Worm (Caenorhabditis elegans) whole organism, young adult: ENCODE results near the gene tag-131.
A peak's percentile ranks its signal among the peaks of the same experiment; 100 is the strongest.

Experiments used
- B0261.1 ChIP-seq: sonication (generic microtip); optimal IDR thresholded peaks from 2 replicates; lab custom pipeline; 2016; ENCODE audit warnings: mild to moderate bottlenecking, missing genetic modification characterization, moderate library complexity, missing compliant biosample characterization
- D2030.7 ChIP-seq: fragments of 200-800 bp; sonication (Bioruptor generic); IDR thresholded peaks from 2 replicates; pipeline ENCODE4 v1.3.6; 2022; ENCODE audit warnings: missing genetic modification reagents, missing genetic modification characterization, missing compliant biosample characterization
- F10E7.11 ChIP-seq: sonication (generic microtip); optimal IDR thresholded peaks from 2 replicates; lab custom pipeline; 2017; ENCODE audit warnings: mild to moderate bottlenecking, missing genetic modification characterization, moderate library complexity, missing compliant biosample characterization
- F23B12.7 ChIP-seq: sonication (generic microtip); optimal IDR thresholded peaks from 2 replicates; lab custom pipeline; 2017; ENCODE audit warnings: missing genetic modification characterization, mild to moderate bottlenecking, missing compliant biosample characterization, antibody characterized with exemption, moderate library complexity; ENCODE audit not compliant: insufficient read depth
- F37B4.10 ChIP-seq: fragments of 200-800 bp; sonication (Bioruptor generic); IDR thresholded peaks from 2 replicates; pipeline ENCODE4 v1.3.6; 2022; ENCODE audit warnings: missing genetic modification characterization, missing compliant biosample characterization
- F39B2.1 ChIP-seq: fragments of 200-800 bp; sonication (Bioruptor generic); IDR thresholded peaks from 2 replicates; pipeline ENCODE4 v1.3.6; 2022; ENCODE audit warnings: missing genetic modification reagents, missing genetic modification characterization, missing compliant biosample characterization
- akir-1 ChIP-seq: fragments of 200-800 bp; sonication (Bioruptor generic); optimal IDR thresholded peaks from 2 replicates; lab custom pipeline; 2018; ENCODE audit warnings: mild to moderate bottlenecking, missing genetic modification characterization, moderate library complexity, missing compliant biosample characterization
- aptf-2 ChIP-seq: fragments of 200-800 bp; sonication (Bioruptor generic); conservative IDR thresholded peaks from 2 replicates; pipeline ENCODE4 v1.3.6; 2022; ENCODE audit warnings: missing genetic modification reagents, missing genetic modification characterization, missing compliant biosample characterization
- aptf-3 ChIP-seq: fragments of 200-800 bp; sonication (Bioruptor generic); IDR thresholded peaks from 2 replicates; pipeline ENCODE4 v1.3.6; 2022; ENCODE audit warnings: missing genetic modification characterization, missing compliant biosample characterization
- attf-3 ChIP-seq: fragments of 200-800 bp; sonication (Bioruptor generic); conservative IDR thresholded peaks from 2 replicates; pipeline ENCODE4 v1.3.6; 2022; ENCODE audit warnings: missing genetic modification reagents, missing genetic modification characterization, missing compliant biosample characterization
- ceh-27 ChIP-seq: fragments of 200-800 bp; sonication (Bioruptor generic); optimal IDR thresholded peaks from 2 replicates; lab custom pipeline; 2018; ENCODE audit warnings: mild to moderate bottlenecking, missing genetic modification characterization, moderate library complexity, missing compliant biosample characterization
- ceh-40 ChIP-seq: fragments of 200-800 bp; sonication (Bioruptor generic); IDR thresholded peaks from 2 replicates; pipeline ENCODE4 v1.3.6; 2022; ENCODE audit warnings: missing genetic modification characterization, missing compliant biosample characterization
- ceh-58 ChIP-seq: fragments of 200-800 bp; sonication (Bioruptor generic); IDR thresholded peaks from 2 replicates; pipeline ENCODE4 v1.3.6; 2022; ENCODE audit warnings: missing genetic modification characterization, missing compliant biosample characterization
- egl-18 ChIP-seq: fragments of 200-800 bp; sonication (Bioruptor generic); IDR thresholded peaks from 2 replicates; pipeline ENCODE4 v1.3.6; 2022; ENCODE audit warnings: missing genetic modification reagents, missing genetic modification characterization, missing compliant biosample characterization
- egrh-3 ChIP-seq: fragments of 200-800 bp; sonication (Bioruptor generic); IDR thresholded peaks from 2 replicates; pipeline ENCODE4 v1.3.6; 2022; ENCODE audit warnings: missing genetic modification reagents, missing genetic modification characterization, missing compliant biosample characterization
- him-1 ChIP-seq: sonication (generic microtip); optimal IDR thresholded peaks from 2 replicates; lab custom pipeline; 2016; ENCODE audit warnings: missing genotype, missing genetic modification reagents, missing genetic modification characterization, missing compliant biosample characterization
- hmg-1.2 ChIP-seq: fragments of 200-800 bp; sonication (Bioruptor generic); IDR thresholded peaks from 2 replicates; pipeline ENCODE4 v1.3.6; 2022; ENCODE audit warnings: missing genetic modification reagents, missing genetic modification characterization, missing compliant biosample characterization
- hmg-20 ChIP-seq: fragments of 200-800 bp; sonication (Bioruptor generic); IDR thresholded peaks from 2 replicates; pipeline ENCODE4 v1.3.6; 2022; ENCODE audit warnings: missing genetic modification reagents, missing genetic modification characterization, missing compliant biosample characterization
- hsf-1 ChIP-seq: fragments of 200-800 bp; sonication (Bioruptor generic); IDR thresholded peaks from 2 replicates; pipeline ENCODE4 v1.3.6; 2022; ENCODE audit warnings: missing genetic modification reagents, missing genetic modification characterization, missing compliant biosample characterization
- lag-1 ChIP-seq: fragments of 200-800 bp; sonication (Bioruptor generic); IDR thresholded peaks from 2 replicates; pipeline ENCODE4 v1.3.6; 2022; ENCODE audit warnings: missing genetic modification reagents, missing genetic modification characterization, missing compliant biosample characterization
- lin-26 ChIP-seq: fragments of 200-800 bp; sonication (Bioruptor generic); IDR thresholded peaks from 2 replicates; pipeline ENCODE4 v1.3.6; 2022; ENCODE audit warnings: missing genetic modification reagents, missing genetic modification characterization, missing compliant biosample characterization
- lin-35 ChIP-seq, 3 experiments: fragments of 150-350 bp in 2 of 3; sonication (generic microtip) in 1 of 3; optimal IDR thresholded peaks; 2 replicates each; lab custom pipeline; 2014 to 2018; ENCODE audit warnings: missing biosample characterization in 3 of 3, missing genetic modification characterization in 3 of 3, missing genetic modification reagents in 3 of 3
- lin-40 ChIP-seq: sonication (generic microtip); optimal IDR thresholded peaks from 2 replicates; lab custom pipeline; 2016; ENCODE audit warnings: missing genetic modification characterization, mild to moderate bottlenecking, missing compliant biosample characterization, missing genotype, missing genetic modification reagents
- madf-10 ChIP-seq: sonication (generic microtip); optimal IDR thresholded peaks from 2 replicates; lab custom pipeline; 2016; ENCODE audit warnings: mild to moderate bottlenecking, missing genetic modification characterization, missing compliant biosample characterization
- mes-4 ChIP-seq: sonication (generic microtip); optimal IDR thresholded peaks from 2 replicates; lab custom pipeline; 2016; ENCODE audit warnings: missing genotype, missing genetic modification characterization, missing compliant biosample characterization
- nfyb-1 ChIP-seq: fragments of 200-800 bp; sonication (Bioruptor generic); IDR thresholded peaks from 2 replicates; pipeline ENCODE4 v1.3.6; 2022; ENCODE audit warnings: missing genetic modification reagents, missing genetic modification characterization, missing compliant biosample characterization
- nhr-179 ChIP-seq: sonication (generic microtip); optimal IDR thresholded peaks from 2 replicates; lab custom pipeline; 2016; ENCODE audit warnings: mild to moderate bottlenecking, missing genetic modification characterization, missing compliant biosample characterization
- pbrm-1 ChIP-seq: fragments of 200-800 bp; sonication (Bioruptor generic); IDR thresholded peaks from 2 replicates; pipeline ENCODE4 v1.3.6; 2022; ENCODE audit warnings: missing genetic modification reagents, missing genetic modification characterization, missing compliant biosample characterization
- rec-8 ChIP-seq, 2 experiments: sonication (generic microtip); optimal IDR thresholded peaks; 2 replicates each; lab custom pipeline; 2016; ENCODE audit warnings: mild to moderate bottlenecking in 2 of 2, missing genetic modification characterization in 2 of 2, missing genetic modification reagents in 2 of 2, missing genotype in 2 of 2, missing biosample characterization in 1 of 2, missing compliant biosample characterization in 1 of 2, moderate library complexity in 1 of 2
- rpc-1 ChIP-seq, 2 experiments: fragments of 150-350 bp in 1 of 2; sonication (generic microtip) in 1 of 2; optimal IDR thresholded peaks; 2 replicates each; lab custom pipeline; 2014 to 2018; ENCODE audit warnings: missing biosample characterization in 1 of 2, missing genetic modification characterization in 1 of 2, missing genetic modification reagents in 1 of 2, missing genotype in 1 of 2
- snpc-1.3 ChIP-seq: sonication (generic microtip); optimal IDR thresholded peaks from 2 replicates; lab custom pipeline; 2017; ENCODE audit warnings: missing genetic modification characterization, mild to moderate bottlenecking, missing compliant biosample characterization, antibody characterized with exemption, moderate library complexity, missing genotype, missing genetic modification reagents; ENCODE audit not compliant: insufficient read depth
- snpc-3.4 ChIP-seq: sonication (generic microtip); optimal IDR thresholded peaks from 2 replicates; lab custom pipeline; 2017; ENCODE audit warnings: missing genetic modification characterization, mild to moderate bottlenecking, missing compliant biosample characterization, antibody characterized with exemption, moderate library complexity, missing genotype, missing genetic modification reagents
- somi-1 ChIP-seq: fragments of 200-800 bp; sonication (Bioruptor generic); optimal IDR thresholded peaks from 2 replicates; lab custom pipeline; 2018; ENCODE audit warnings: mild to moderate bottlenecking, missing genetic modification characterization, missing compliant biosample characterization
- unc-62 ChIP-seq: fragments of 150-350 bp; optimal IDR thresholded peaks from 2 replicates; lab custom pipeline; 2014; ENCODE audit warnings: missing biosample characterization, missing genetic modification reagents, missing genetic modification characterization
- zfh-2 ChIP-seq: fragments of 200-800 bp; sonication (Bioruptor generic); conservative IDR thresholded peaks from 2 replicates; pipeline ENCODE4 v1.3.6; 2022; ENCODE audit warnings: missing genetic modification reagents, missing genetic modification characterization, missing compliant biosample characterization

The tag-131 gene

ce11 chrIII:4271059-4271458, 46.4 kb upstream of the tag-131 start:
- TF ChIP-seq lin-40 (tag; lab: Kevin White, UChicago): no peak
- TF ChIP-seq snpc-3.4 (tag; lab: Kevin White, UChicago): no peak
- no peak for TF ChIP-seq rpc-1 (optimal IDR thresholded peaks at IDR 0.05; lab: Kevin White, UChicago)
- TF ChIP-seq rpc-1 (tag; optimal IDR thresholded peaks at IDR 0.05; lab: Kevin White, UChicago): no peak
- no peak for TF ChIP-seq aptf-3 (GFP tag; lab: Robert Waterston, UW)
- TF ChIP-seq F37B4.10 (GFP tag; lab: Robert Waterston, UW): no peak
- no peak for TF ChIP-seq rec-8 (tag; optimal IDR thresholded peaks at IDR 0.05; lab: Kevin White, UChicago)
- TF ChIP-seq attf-3 (GFP tag; lab: Robert Waterston, UW): no peak

ce11 chrIII:4272864-4273263, 44.6 kb upstream of the tag-131 start:
- peak; percentile 13 for TF ChIP-seq unc-62 (GFP tag; lab: Kevin White, UChicago)
- no peak for TF ChIP-seq lin-26
- TF ChIP-seq F23B12.7 (tag; lab: Kevin White, UChicago): no peak

ce11 chrIII:4274524-4274923, 43.0 kb upstream of the tag-131 start:
- TF ChIP-seq hmg-1.2 (GFP tag; lab: Robert Waterston, UW) (peak; percentile 18; the same call in 1 of the 2 replicates), D2030.7 (GFP tag; lab: Robert Waterston, UW) (0 out of 2 replicates have a peak, but pooled peaks have one; percentile 9), lin-35 (GFP tag; optimal IDR thresholded peaks at IDR 0.05; lab: Kevin White, UChicago) (no peak), ceh-40 (GFP tag; lab: Robert Waterston, UW) (no peak)

- no peak for TF ChIP-seq F10E7.11 (tag; lab: Kevin White, UChicago)
- peak; percentile 67 for TF ChIP-seq nfyb-1
- TF ChIP-seq, all 124 proteins: peak for 1
Observed at ce11 chrIII:4275704-4276103, 41.8 kb upstream of the tag-131 start.

- TF ChIP-seq nhr-179 (tag; lab: Kevin White, UChicago): no peak
- TF ChIP-seq zfh-2 (GFP tag; lab: Robert Waterston, UW): 0 out of 2 replicates have a peak, but pooled peaks have one; percentile 28
- peak; percentile 39; the same call in 1 of the 2 replicates for TF ChIP-seq egrh-3
- TF ChIP-seq egl-18 (GFP tag; lab: Robert Waterston, UW): no peak
Observed at ce11 chrIII:4276277-4276676, 41.2 kb upstream of the tag-131 start.

- TF ChIP-seq zfh-2 (GFP tag; lab: Robert Waterston, UW) (no peak), pbrm-1 (no peak), hsf-1 (GFP tag; lab: Robert Waterston, UW) (no peak), mes-4 (tag; lab: Kevin White, UChicago) (no peak)
Observed at ce11 chrIII:4277762-4278161, 39.7 kb upstream of the tag-131 start.

ce11 chrIII:4278203-4278602, 39.3 kb upstream of the tag-131 start:
- no peak for TF ChIP-seq aptf-2 (GFP tag; lab: Robert Waterston, UW)
- TF ChIP-seq ceh-27 (GFP tag; lab: Kevin White, UChicago): no peak
- TF ChIP-seq unc-62 (GFP tag; lab: Kevin White, UChicago): no peak
- no peak for TF ChIP-seq ceh-58 (GFP tag; lab: Robert Waterston, UW)
- TF ChIP-seq lag-1: no peak
- no peak for TF ChIP-seq akir-1 (GFP tag; lab: Kevin White, UChicago)
- no peak for TF ChIP-seq him-1 (tag; lab: Kevin White, UChicago)
- no peak for TF ChIP-seq snpc-1.3 (tag; lab: Kevin White, UChicago)
- no peak for TF ChIP-seq F39B2.1
- no peak for TF ChIP-seq madf-10 (tag; lab: Kevin White, UChicago)
- TF ChIP-seq mes-4 (tag; lab: Kevin White, UChicago): no peak
- TF ChIP-seq somi-1: no peak
- TF ChIP-seq rpc-1 (optimal IDR thresholded peaks at IDR 0.05; lab: Kevin White, UChicago): no peak
- TF ChIP-seq rpc-1 (tag; optimal IDR thresholded peaks at IDR 0.05; lab: Kevin White, UChicago): no peak
- no peak for TF ChIP-seq hmg-20
- TF ChIP-seq B0261.1 (tag; lab: Kevin White, UChicago): no peak
